Fruit fly (Drosophila melanogaster): ENCODE data around the gene CG8944.

DNA sequence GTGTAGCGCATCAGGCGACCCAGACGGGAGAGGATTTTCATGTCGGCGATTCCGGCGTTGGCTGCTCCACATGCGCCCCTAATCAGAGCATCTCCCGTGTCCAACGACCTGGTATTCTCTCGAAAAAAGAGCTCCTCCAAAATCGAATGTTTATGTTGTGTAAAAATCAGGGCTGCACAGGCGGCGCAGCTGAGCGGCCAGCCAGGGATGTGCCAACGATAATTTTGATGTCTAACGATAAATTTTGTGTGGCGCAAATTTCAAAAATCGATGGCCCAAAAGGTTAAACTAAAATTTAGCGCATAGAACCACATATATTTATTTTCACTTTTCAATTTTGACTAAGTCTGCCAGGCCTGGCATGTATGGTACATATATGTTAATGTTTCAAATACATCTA, 45.0 kb downstream of the CG8944 start, which contains the start of gene CG9240:
- TF ChIP-seq CG14711 (tag; optimal IDR thresholded peaks at IDR 0.05), result peak; percentile 1
- no peak for TF ChIP-seq kay (GFP tag; ENCODE audit: borderline replicate concordance)
- TF ChIP-seq tj (GFP tag; optimal IDR thresholded peaks at IDR 0.05), result no peak
- no peak for TF ChIP-seq cnc (optimal IDR thresholded peaks at IDR 0.05)
- no peak for TF ChIP-seq pad (GFP tag; optimal IDR thresholded peaks at IDR 0.05)
- TF ChIP-seq CG7101 (tag; optimal IDR thresholded peaks at IDR 0.05), result no peak
- TF ChIP-seq CG11617 (GFP tag; optimal IDR thresholded peaks at IDR 0.05), result no peak
- peak; percentile 64 for TF ChIP-seq bab1 (GFP tag; optimal IDR thresholded peaks at IDR 0.05)
- TF ChIP-seq CG7045 (GFP tag; optimal IDR thresholded peaks at IDR 0.05), result no peak
- TF ChIP-seq CG1620 (GFP tag; optimal IDR thresholded peaks at IDR 0.05), result no peak
- no peak for TF ChIP-seq Hr96 (GFP tag; optimal IDR thresholded peaks at IDR 0.05)
- TF ChIP-seq toe (GFP tag; optimal IDR thresholded peaks at IDR 0.05), result no peak

Data from whole organism, adult.